Worm (Caenorhabditis elegans): ENCODE measurements around the gene B0303.7.
A peak's percentile ranks its signal among the peaks of the same experiment; 100 is the strongest.

B0303.7 gene

DNA sequence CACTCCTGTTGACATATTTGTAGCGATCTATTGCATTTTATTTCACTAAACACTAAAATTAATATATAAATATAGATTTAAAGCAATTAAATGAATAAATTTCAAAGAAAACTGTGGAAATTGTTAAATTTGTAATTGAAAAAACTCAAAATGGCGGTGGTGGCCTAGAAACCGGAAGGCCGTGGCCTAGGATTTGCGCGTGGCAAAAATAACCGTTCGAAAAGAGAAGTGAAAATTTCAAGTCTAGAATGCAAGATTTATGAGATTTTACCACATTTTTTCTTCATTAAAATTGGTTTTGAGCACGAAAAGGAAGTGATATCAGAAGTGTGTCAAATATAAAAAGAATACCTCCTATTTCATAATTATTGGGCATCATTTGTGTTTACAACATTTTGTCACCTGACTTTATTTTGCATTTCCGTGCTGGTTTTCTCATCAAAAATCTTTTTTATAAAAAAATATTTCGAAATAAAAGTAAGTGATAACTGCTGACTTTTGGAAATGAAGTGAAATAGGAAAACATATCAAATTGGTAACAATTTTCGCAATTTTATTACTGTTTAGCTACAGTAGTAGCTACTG is 9.7 kb upstream of the B0303.7 start, which contains the start of gene fli-1 (continued):
- TF ChIP-seq C04F5.9 (tag; optimal IDR thresholded peaks at IDR 0.05) (no peak), lin-15B (tag; optimal IDR thresholded peaks at IDR 0.05) (no peak), zip-4 (GFP tag; optimal IDR thresholded peaks at IDR 0.05) (no peak), dsc-1 (tag; optimal IDR thresholded peaks at IDR 0.05) (peak; percentile 3), fkh-10 (GFP tag; optimal IDR thresholded peaks at IDR 0.05) (no peak), nhr-77 (tag; optimal IDR thresholded peaks at IDR 0.05) (no peak), snpc-4 (tag; optimal IDR thresholded peaks at IDR 0.05) (no peak), mab-9 (GFP tag; IDR thresholded peaks at IDR 0.05) (no peak), nhr-84 (tag; optimal IDR thresholded peaks at IDR 0.05) (no peak), egl-13 (tag; optimal IDR thresholded peaks at IDR 0.05) (no peak), nhr-71 (tag; optimal IDR thresholded peaks at IDR 0.05) (peak; percentile 42), lin-35 (GFP tag; optimal IDR thresholded peaks at IDR 0.05) (peak in 1 of 2 experiments; percentile 32), ces-1 (GFP tag; optimal IDR thresholded peaks at IDR 0.05) (no peak), dpl-1 (GFP tag; optimal IDR thresholded peaks at IDR 0.05) (peak in 1 of 3 experiments; percentile 36), blmp-1 (tag; optimal IDR thresholded peaks at IDR 0.05) (peak; percentile 22), nhr-85 (tag) (no peak), tbx-2 (tag; optimal IDR thresholded peaks at IDR 0.05) (no peak), F16B12.6 (tag; optimal IDR thresholded peaks at IDR 0.05) (no peak), ets-5 (GFP tag; IDR thresholded peaks at IDR 0.05) (no peak), hlh-4 (tag; optimal IDR thresholded peaks at IDR 0.05) (no peak), tlp-1 (tag; optimal IDR thresholded peaks at IDR 0.05) (no peak), nhr-76 (tag; optimal IDR thresholded peaks at IDR 0.05) (no peak), unc-86 (tag; optimal IDR thresholded peaks at IDR 0.05) (no peak), swsn-7 (tag; optimal IDR thresholded peaks at IDR 0.05) (peak; percentile 5), nhr-11 (tag; optimal IDR thresholded peaks at IDR 0.05) (no peak), zag-1 (tag; optimal IDR thresholded peaks at IDR 0.05) (no peak), fkh-8 (tag; optimal IDR thresholded peaks at IDR 0.05) (peak; percentile 11), nhr-90 (tag; optimal IDR thresholded peaks at IDR 0.05; ENCODE audit: poor library complexity) (peak; percentile 35), hlh-17 (GFP tag; optimal IDR thresholded peaks at IDR 0.05; ENCODE audit: borderline replicate concordance) (no peak), xbp-1 (tag; optimal IDR thresholded peaks at IDR 0.05) (no peak), skn-1 (tag; optimal IDR thresholded peaks at IDR 0.05) (peak; percentile 16), Y116A8C.19 (tag; optimal IDR thresholded peaks at IDR 0.05; ENCODE audit: borderline replicate concordance) (no peak), aha-1 (tag; optimal IDR thresholded peaks at IDR 0.05) (no peak), lin-13 (GFP tag; optimal IDR thresholded peaks at IDR 0.05) (no peak), sox-4 (tag; optimal IDR thresholded peaks at IDR 0.05) (no peak), lir-3 (tag; optimal IDR thresholded peaks at IDR 0.05; ENCODE audit: poor library complexity) (peak; percentile 38), unc-98 (GFP tag; IDR thresholded peaks at IDR 0.05) (0 out of 2 replicates have a peak, but pooled peaks have one; percentile 13), lin-39 (tag; optimal IDR thresholded peaks at IDR 0.05) (no peak), isw-1 (GFP tag; IDR thresholded peaks at IDR 0.05) (no peak), elt-2 (tag; optimal IDR thresholded peaks at IDR 0.05) (no peak), pax-3 (tag; optimal IDR thresholded peaks at IDR 0.05) (no peak), nhr-19 (GFP tag; conservative IDR thresholded peaks at IDR 0.05) (no peak), unc-62 (GFP tag; optimal IDR thresholded peaks at IDR 0.05) (no peak), sup-37 (GFP tag; optimal IDR thresholded peaks at IDR 0.05) (no peak), vab-15 (tag; optimal IDR thresholded peaks at IDR 0.05) (no peak), jun-1 (tag; optimal IDR thresholded peaks at IDR 0.05) (no peak), C16A3.4 (tag; optimal IDR thresholded peaks at IDR 0.05) (no peak)
